Fruit fly (Drosophila melanogaster) whole organism, pupa: Measurements from ENCODE around the gene CG13364.

Experiments used
- CG34367 ChIP-seq: fragments of 200-800 bp; sonication (Bioruptor generic); optimal IDR thresholded peaks from 2 replicates; lab custom pipeline; 2018; ENCODE audit warnings: missing biosample characterization, mild to moderate bottlenecking, missing genetic modification characterization
- D1 ChIP-seq: fragments of 200-800 bp; sonication (Bioruptor generic); optimal IDR thresholded peaks from 2 replicates; lab custom pipeline; 2018; ENCODE audit warnings: missing biosample characterization, mild to moderate bottlenecking, missing genetic modification characterization, moderate library complexity
- Ets98B ChIP-seq: fragments of 200-800 bp; sonication (Bioruptor generic); IDR thresholded peaks from 2 replicates; pipeline ENCODE4 v1.3.6; 2022; ENCODE audit warnings: missing biosample characterization, missing genetic modification characterization

dm6 chrX:621132-621555 lies 3.9 kb downstream of the CG13364 start, which contains the start of the genes CG13365 and Vsp37A:
- no peak for TF ChIP-seq CG34367 (tag; lab: Kevin White, UChicago)
- no peak for TF ChIP-seq D1 (tag; lab: Kevin White, UChicago)
- no peak for TF ChIP-seq Ets98B (GFP tag; lab: Robert Waterston, UW)
